Fruit fly (Drosophila melanogaster): ENCODE results near the gene Wdr81.

Wdr81 gene

DNA sequence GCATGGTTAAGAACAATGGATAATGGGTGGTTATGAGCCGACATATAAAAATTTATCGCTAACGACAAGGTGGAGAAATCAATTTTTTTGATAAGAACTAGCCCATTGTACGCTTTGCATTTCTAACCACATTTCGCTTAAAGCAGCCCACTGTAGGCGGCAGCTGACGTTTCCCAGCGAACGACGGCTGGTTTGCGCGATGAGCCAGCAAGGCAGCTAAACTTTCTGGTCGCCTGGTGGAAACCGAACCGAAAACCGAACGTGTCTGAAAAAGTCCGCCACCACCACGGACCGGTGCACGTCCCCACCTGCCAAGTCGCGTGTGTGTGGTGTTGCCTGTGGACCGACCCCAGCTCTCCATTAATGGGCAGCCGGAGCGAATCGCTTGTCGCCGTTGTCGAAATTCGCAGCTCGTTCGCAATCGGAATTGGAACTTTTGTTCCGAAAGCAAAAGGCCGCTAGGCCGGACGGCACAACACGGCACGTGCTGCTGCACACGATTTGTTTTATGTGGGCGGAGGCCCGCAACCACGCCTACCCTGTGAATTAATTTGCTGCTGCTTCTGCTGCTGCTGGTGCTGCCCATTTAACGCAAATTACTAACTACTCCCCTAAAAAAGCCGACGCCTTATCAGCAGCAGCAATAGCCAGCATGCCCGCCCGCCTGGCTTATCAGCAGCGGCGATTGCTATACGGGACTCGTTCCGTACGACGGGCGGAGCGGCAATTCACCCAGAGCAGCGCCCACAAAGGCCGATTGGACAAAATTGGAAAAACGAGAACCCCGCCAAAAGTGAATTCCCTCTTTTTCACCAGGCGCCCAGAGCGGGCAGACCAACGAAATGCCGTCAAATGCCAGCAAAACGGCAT is 17.6 kb downstream of the Wdr81 start:
- TF ChIP-seq CG8632 (GFP tag; optimal IDR thresholded peaks at IDR 0.05) (peak; percentile 28), ss (GFP tag; optimal IDR thresholded peaks at IDR 0.05) (peak; percentile 18 to 68), Gug (GFP tag; IDR thresholded peaks at IDR 0.05) (no peak), CG10631 (GFP tag; optimal IDR thresholded peaks at IDR 0.05) (peak; percentile 31), Lpt (GFP tag; optimal IDR thresholded peaks at IDR 0.05) (no peak), Ets21C (GFP tag; optimal IDR thresholded peaks at IDR 0.05) (no peak), spab (GFP tag; optimal IDR thresholded peaks at IDR 0.05) (no peak), CG11762 (GFP tag; optimal IDR thresholded peaks at IDR 0.05; ENCODE audit: insufficient read depth) (peak; percentile 16), CG31627 (GFP tag; optimal IDR thresholded peaks at IDR 0.05) (peak; percentile 17), Sox102F (GFP tag; optimal IDR thresholded peaks at IDR 0.05) (peak; percentile 7), Sox15 (GFP tag; optimal IDR thresholded peaks at IDR 0.05) (no peak), CG8119 (GFP tag; IDR thresholded peaks at IDR 0.05) (no peak), CG9139 (GFP tag; optimal IDR thresholded peaks at IDR 0.05) (no peak), CG6808 (GFP tag; optimal IDR thresholded peaks at IDR 0.05) (no peak), fd59A (GFP tag; optimal IDR thresholded peaks at IDR 0.05) (no peak), CG3032 (tag; optimal IDR thresholded peaks at IDR 0.05) (peak; percentile 16), CG15336 (GFP tag; IDR thresholded peaks at IDR 0.05) (no peak), eg (GFP tag; IDR thresholded peaks at IDR 0.05) (no peak), CG6792 (GFP tag; optimal IDR thresholded peaks at IDR 0.05) (peak; percentile 15), fkh (GFP tag; optimal IDR thresholded peaks at IDR 0.05) (no peak), fd85E (GFP tag; optimal IDR thresholded peaks at IDR 0.05) (no peak), CG32006 (GFP tag; optimal IDR thresholded peaks at IDR 0.05) (peak; percentile 61), vri (GFP tag; optimal IDR thresholded peaks at IDR 0.05) (no peak), Ets96B (tag; optimal IDR thresholded peaks at IDR 0.05) (no peak), pdm3 (GFP tag; optimal IDR thresholded peaks at IDR 0.05) (peak; percentile 47), acj6 (GFP tag; optimal IDR thresholded peaks at IDR 0.05) (peak; percentile 56), Eip93F (GFP tag; optimal IDR thresholded peaks at IDR 0.05) (no peak), cyc (GFP tag; optimal IDR thresholded peaks at IDR 0.05) (no peak), CG11902 (GFP tag; optimal IDR thresholded peaks at IDR 0.05) (no peak), Hr38 (GFP tag; optimal IDR thresholded peaks at IDR 0.05) (no peak), CG3919 (GFP tag; optimal IDR thresholded peaks at IDR 0.05) (peak; percentile 63), OdsH (GFP tag; optimal IDR thresholded peaks at IDR 0.05) (peak; percentile 42), net (GFP tag; optimal IDR thresholded peaks at IDR 0.05) (peak; percentile 68), CG10669 (GFP tag; optimal IDR thresholded peaks at IDR 0.05) (no peak), svp (GFP tag) (peak; percentile 88), esn (GFP tag; optimal IDR thresholded peaks at IDR 0.05) (peak; percentile 48), Eip75B (GFP tag; optimal IDR thresholded peaks at IDR 0.05) (no peak), Hr4 (GFP tag; optimal IDR thresholded peaks at IDR 0.05) (peak; percentile 61), CG6854 (GFP tag; optimal IDR thresholded peaks at IDR 0.05) (peak; percentile 99), CG8319 (GFP tag; optimal IDR thresholded peaks at IDR 0.05) (no peak), CG4318 (GFP tag; optimal IDR thresholded peaks at IDR 0.05) (peak; percentile 14), salr (GFP tag; optimal IDR thresholded peaks at IDR 0.05) (peak in 1 of 2 experiments; percentile 28), Sox14 (GFP tag; optimal IDR thresholded peaks at IDR 0.05) (peak; percentile 42), CG7368 (GFP tag; optimal IDR thresholded peaks at IDR 0.05) (peak; percentile 30), Eip78C (GFP tag) (peak; percentile 80), CG1621 (tag; optimal IDR thresholded peaks at IDR 0.05) (peak; percentile 61), Hr39 (GFP tag; optimal IDR thresholded peaks at IDR 0.05) (peak; percentile 43), Smox (GFP tag; optimal IDR thresholded peaks at IDR 0.05) (peak; percentile 12), dac (GFP tag; optimal IDR thresholded peaks at IDR 0.05) (no peak), dsx (GFP tag; optimal IDR thresholded peaks at IDR 0.05; ENCODE audit: poor library complexity, severe bottlenecking) (peak; percentile 43)
